Worm (Caenorhabditis elegans) whole organism, mixed stage, embryonic: Measurements from ENCODE around the gene rib-1.

Experiments
- M03D4.4 ChIP-seq: sonication (generic microtip); optimal IDR thresholded peaks from 2 replicates; lab custom pipeline; 2017; ENCODE audit warnings: mild to moderate bottlenecking, missing genetic modification characterization, missing compliant biosample characterization
- bed-3 ChIP-seq: fragments of 200-800 bp; sonication (Bioruptor generic); optimal IDR thresholded peaks from 3 replicates; lab custom pipeline; 2018; ENCODE audit warnings: mild to moderate bottlenecking, missing genetic modification characterization, moderate library complexity, missing compliant biosample characterization
- blmp-1 ChIP-seq: fragments of 150-350 bp; optimal IDR thresholded peaks from 2 replicates; lab custom pipeline; 2014; ENCODE audit warnings: missing biosample characterization, missing genetic modification characterization
- ceh-39 ChIP-seq: fragments of 150-350 bp; optimal IDR thresholded peaks from 2 replicates; lab custom pipeline; 2014; ENCODE audit warnings: missing biosample characterization, missing genetic modification characterization
- ceh-43 ChIP-seq: fragments of 200-800 bp; sonication (Bioruptor generic); optimal IDR thresholded peaks from 2 replicates; lab custom pipeline; 2018; ENCODE audit warnings: mild to moderate bottlenecking, missing genetic modification characterization, moderate library complexity, missing compliant biosample characterization
- ceh-83 ChIP-seq: fragments of 200-800 bp; sonication (Bioruptor generic); optimal IDR thresholded peaks from 2 replicates; lab custom pipeline; 2018; ENCODE audit warnings: mild to moderate bottlenecking, missing genetic modification characterization, missing compliant biosample characterization
- ces-1 ChIP-seq: fragments of 150-350 bp; optimal IDR thresholded peaks from 2 replicates; lab custom pipeline; 2014; ENCODE audit warnings: missing biosample characterization, missing genetic modification reagents, missing genetic modification characterization
- cnd-1 ChIP-seq: fragments of 200-800 bp; sonication (Bioruptor generic); optimal IDR thresholded peaks from 2 replicates; lab custom pipeline; 2018; ENCODE audit warnings: mild to moderate bottlenecking, missing genetic modification characterization, missing compliant biosample characterization
- drap-1 ChIP-seq: fragments of 200-800 bp; sonication (Bioruptor generic); optimal IDR thresholded peaks from 3 replicates; lab custom pipeline; 2018; ENCODE audit warnings: mild to moderate bottlenecking, missing genetic modification characterization, missing compliant biosample characterization
- elt-1 ChIP-seq: sonication (generic microtip); optimal IDR thresholded peaks from 2 replicates; lab custom pipeline; 2017; ENCODE audit warnings: missing genetic modification characterization, mild to moderate bottlenecking, missing compliant biosample characterization, antibody characterized with exemption, moderate library complexity, borderline replicate concordance; ENCODE audit not compliant: insufficient read depth
- elt-3 ChIP-seq: fragments of 150-350 bp; optimal IDR thresholded peaks from 2 replicates; lab custom pipeline; 2014; ENCODE audit warnings: missing biosample characterization, missing genetic modification characterization
- flh-1 ChIP-seq: fragments of 200-800 bp; sonication (Bioruptor generic); optimal IDR thresholded peaks from 2 replicates; lab custom pipeline; 2018; ENCODE audit warnings: mild to moderate bottlenecking, missing genetic modification characterization, moderate library complexity, missing compliant biosample characterization
- ham-2 ChIP-seq: fragments of 200-800 bp; sonication (Bioruptor generic); optimal IDR thresholded peaks from 2 replicates; lab custom pipeline; 2018; ENCODE audit warnings: mild to moderate bottlenecking, missing genetic modification characterization, missing compliant biosample characterization
- hlh-1 ChIP-seq: fragments of 150-350 bp; optimal IDR thresholded peaks from 2 replicates; lab custom pipeline; 2014; ENCODE audit warnings: missing biosample characterization, missing genetic modification reagents, missing genetic modification characterization
- lin-13 ChIP-seq: fragments of 150-350 bp; optimal IDR thresholded peaks from 2 replicates; lab custom pipeline; 2014; ENCODE audit warnings: missing biosample characterization, missing genetic modification characterization
- lin-32 ChIP-seq: fragments of 200-800 bp; sonication (Bioruptor generic); optimal IDR thresholded peaks from 2 replicates; lab custom pipeline; 2018; ENCODE audit warnings: mild to moderate bottlenecking, missing genetic modification characterization, missing compliant biosample characterization
- lsy-2 ChIP-seq: fragments of 150-350 bp; optimal IDR thresholded peaks from 2 replicates; lab custom pipeline; 2014; ENCODE audit warnings: missing biosample characterization, missing genetic modification characterization
- mab-5 ChIP-seq: fragments of 150-350 bp; optimal IDR thresholded peaks from 2 replicates; lab custom pipeline; 2014; ENCODE audit warnings: missing biosample characterization, missing genetic modification characterization
- mep-1 ChIP-seq: fragments of 150-350 bp; optimal IDR thresholded peaks from 2 replicates; lab custom pipeline; 2017; ENCODE audit warnings: missing biosample characterization, missing genetic modification reagents, missing genetic modification characterization, inconsistent platforms
- mls-2 ChIP-seq: sonication (generic microtip); optimal IDR thresholded peaks from 2 replicates; lab custom pipeline; 2016; ENCODE audit warnings: mild to moderate bottlenecking, missing genetic modification characterization, moderate library complexity, missing compliant biosample characterization
- nhr-12 ChIP-seq: fragments of 150-350 bp; optimal IDR thresholded peaks from 2 replicates; lab custom pipeline; 2014; ENCODE audit warnings: missing biosample characterization, missing genetic modification characterization
- nhr-2 ChIP-seq: fragments of 150-350 bp; optimal IDR thresholded peaks from 2 replicates; lab custom pipeline; 2014; ENCODE audit warnings: missing biosample characterization, missing genetic modification characterization
- nhr-237 ChIP-seq: fragments of 150-350 bp; optimal IDR thresholded peaks from 2 replicates; lab custom pipeline; 2014; ENCODE audit warnings: missing biosample characterization, missing genetic modification characterization
- nhr-28 ChIP-seq: fragments of 150-350 bp; optimal IDR thresholded peaks from 2 replicates; lab custom pipeline; 2014; ENCODE audit warnings: missing biosample characterization, missing genetic modification characterization
- nhr-76 ChIP-seq: sonication (generic microtip); optimal IDR thresholded peaks from 2 replicates; lab custom pipeline; 2017; ENCODE audit warnings: missing biosample characterization, missing genetic modification characterization
- pha-4 ChIP-seq: fragments of 150-350 bp; optimal IDR thresholded peaks from 2 replicates; lab custom pipeline; 2018; ENCODE audit warnings: missing biosample characterization, missing genetic modification reagents, missing genetic modification characterization
- sem-2 ChIP-seq: fragments of 200-800 bp; sonication (Bioruptor generic); optimal IDR thresholded peaks from 2 replicates; lab custom pipeline; 2018; ENCODE audit warnings: mild to moderate bottlenecking, missing genetic modification characterization, missing compliant biosample characterization
- snpc-4 ChIP-seq: fragments of 150-350 bp; optimal IDR thresholded peaks from 2 replicates; lab custom pipeline; 2014; ENCODE audit warnings: missing biosample characterization, missing genetic modification characterization
- sptf-1 ChIP-seq: sonication (generic microtip); optimal IDR thresholded peaks from 2 replicates; lab custom pipeline; 2017; ENCODE audit warnings: mild to moderate bottlenecking, missing genetic modification characterization, moderate library complexity, missing compliant biosample characterization
- tbx-8 ChIP-seq: fragments of 200-800 bp; sonication (Bioruptor generic); optimal IDR thresholded peaks from 2 replicates; lab custom pipeline; 2018; ENCODE audit warnings: mild to moderate bottlenecking, missing genetic modification characterization, moderate library complexity, missing compliant biosample characterization
- unc-120 ChIP-seq: sonication (generic microtip); optimal IDR thresholded peaks from 2 replicates; lab custom pipeline; 2017; ENCODE audit warnings: missing genetic modification characterization, missing compliant biosample characterization; ENCODE audit not compliant: poor library complexity, severe bottlenecking
- unc-39 ChIP-seq: fragments of 150-350 bp; optimal IDR thresholded peaks from 2 replicates; lab custom pipeline; 2014; ENCODE audit warnings: missing biosample characterization, missing genetic modification characterization
- unc-62 ChIP-seq: fragments of 150-350 bp; optimal IDR thresholded peaks from 2 replicates; lab custom pipeline; 2014; ENCODE audit warnings: missing biosample characterization, missing genetic modification reagents, missing genetic modification characterization
- zip-8 ChIP-seq: fragments of 150-350 bp; optimal IDR thresholded peaks from 2 replicates; lab custom pipeline; 2014; ENCODE audit warnings: missing biosample characterization, missing genetic modification characterization
- ztf-11 ChIP-seq: fragments of 150-350 bp; optimal IDR thresholded peaks from 2 replicates; lab custom pipeline; 2014; ENCODE audit warnings: missing biosample characterization, missing genetic modification characterization

Gene rib-1

DNA sequence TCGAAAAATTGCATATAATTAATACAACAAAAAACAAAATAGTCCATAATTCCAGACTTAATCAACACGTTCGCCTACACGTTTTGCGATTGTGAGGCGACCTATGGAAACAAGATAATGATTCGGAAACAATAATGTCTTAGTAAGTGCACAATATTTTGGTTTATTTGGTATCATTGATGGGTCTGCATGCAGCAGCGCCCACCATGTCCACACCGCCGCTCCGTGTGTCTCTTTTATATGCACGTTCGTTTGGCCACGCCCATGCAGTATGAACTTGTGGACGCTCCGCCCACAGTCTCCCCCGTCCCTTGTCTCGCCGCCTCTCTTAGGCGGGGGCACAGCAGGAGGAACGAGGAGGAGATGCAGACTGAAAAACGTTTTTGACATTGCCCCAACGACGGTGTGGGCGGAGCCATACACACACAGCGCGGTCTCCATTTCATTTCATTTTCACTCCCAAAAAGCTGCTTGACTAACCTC lies 15.6 kb downstream of the rib-1 start, which contains the start of gene mig-38:
mig-38 (plus strand) TSS at position 54 of the 483 bp plus-strand sequence.
- peak; percentile 40 for TF ChIP-seq drap-1 (GFP tag; lab: Kevin White, UChicago)
- peak; percentile 40 for TF ChIP-seq ces-1
- no peak for TF ChIP-seq nhr-2
- TF ChIP-seq sptf-1 (tag; lab: Kevin White, UChicago), result peak; percentile 33
- peak; percentile 37 for TF ChIP-seq unc-120 (tag; lab: Kevin White, UChicago)
- TF ChIP-seq cnd-1 (tag; lab: Kevin White, UChicago), result peak; percentile 13

- TF ChIP-seq sem-2 (no peak), ham-2 (GFP tag; lab: Kevin White, UChicago) (no peak), lin-32 (GFP tag; lab: Kevin White, UChicago) (no peak), mls-2 (tag; lab: Kevin White, UChicago) (no peak), hlh-1 (tag; lab: Kevin White, UChicago) (no peak), lin-13 (tag; lab: Kevin White, UChicago) (no peak), snpc-4 (no peak), flh-1 (GFP tag; lab: Kevin White, UChicago) (no peak), blmp-1 (tag; lab: Kevin White, UChicago) (no peak), nhr-12 (tag; lab: Kevin White, UChicago) (no peak), ceh-83 (GFP tag; lab: Kevin White, UChicago) (no peak), sptf-1 (tag; lab: Kevin White, UChicago) (no peak), tbx-8 (GFP tag; lab: Kevin White, UChicago) (no peak)
These were observed 18.5 kb downstream of the rib-1 start for ce11 chrIV:11597079-11597478.

- TF ChIP-seq elt-1 (tag; lab: Kevin White, UChicago), result peak; percentile 94
- TF ChIP-seq unc-39 (tag; lab: Kevin White, UChicago), result no peak
- TF ChIP-seq unc-62 (GFP tag; lab: Kevin White, UChicago), result peak; percentile 41
These were observed 21.1 kb downstream of the rib-1 start for ce11 chrIV:11599717-11600116.

ce11 chrIV:11601721-11602405 lies 23.3 kb downstream of the rib-1 start:
- TF ChIP-seq cnd-1 (tag; lab: Kevin White, UChicago) (no peak), ceh-83 (GFP tag; lab: Kevin White, UChicago) (no peak), mep-1 (tag; lab: Kevin White, UChicago) (peak; percentile 80), M03D4.4 (peak; percentile 39), zip-8 (tag; lab: Kevin White, UChicago) (no peak), sptf-1 (tag; lab: Kevin White, UChicago) (peak; percentile 17), hlh-1 (tag; lab: Kevin White, UChicago) (peak; percentile 39), unc-62 (GFP tag; lab: Kevin White, UChicago) (peak; percentile 38), bed-3 (GFP tag; lab: Kevin White, UChicago) (no peak), mls-2 (tag; lab: Kevin White, UChicago) (peak; percentile 32), elt-1 (tag; lab: Kevin White, UChicago) (peak; percentile 18), elt-3 (tag; lab: Kevin White, UChicago) (no peak), sem-2 (no peak), blmp-1 (tag; lab: Kevin White, UChicago) (no peak), flh-1 (GFP tag; lab: Kevin White, UChicago) (no peak), lin-32 (GFP tag; lab: Kevin White, UChicago) (no peak), nhr-76 (tag; lab: Kevin White, UChicago) (no peak), drap-1 (GFP tag; lab: Kevin White, UChicago) (peak; percentile 33), ceh-43 (GFP tag; lab: Kevin White, UChicago) (no peak), snpc-4 (no peak), unc-120 (tag; lab: Kevin White, UChicago) (peak; percentile 19), nhr-28 (tag; lab: Kevin White, UChicago) (no peak), pha-4 (tag; lab: Kevin White, UChicago) (peak; percentile 49), nhr-2 (no peak), lsy-2 (peak; percentile 91), mab-5 (no peak), ceh-39 (tag; lab: Kevin White, UChicago) (peak; percentile 8), tbx-8 (GFP tag; lab: Kevin White, UChicago) (no peak), ztf-11 (tag; lab: Kevin White, UChicago) (no peak), ces-1 (peak; percentile 22), lin-13 (tag; lab: Kevin White, UChicago) (peak; percentile 52), ham-2 (GFP tag; lab: Kevin White, UChicago) (no peak), unc-39 (tag; lab: Kevin White, UChicago) (no peak), nhr-12 (tag; lab: Kevin White, UChicago) (no peak), nhr-237 (no peak)
